Worm (Caenorhabditis elegans) whole organism, L2 larva: ENCODE measurements around the gene Y56A3A.6.

ENCODE experiments used
- C34F6.9 ChIP-seq: fragments of 150-350 bp; optimal IDR thresholded peaks from 2 replicates; lab custom pipeline; 2014; ENCODE audit warnings: missing biosample characterization, missing genetic modification characterization
- F13H6.1 ChIP-seq: sonication (generic microtip); optimal IDR thresholded peaks from 2 replicates; lab custom pipeline; 2016; ENCODE audit warnings: missing genetic modification characterization, missing compliant biosample characterization
- R02D3.7 ChIP-seq: fragments of 150-350 bp; optimal IDR thresholded peaks from 2 replicates; lab custom pipeline; 2014; ENCODE audit warnings: missing biosample characterization, missing genetic modification characterization
- Y55F3AM.14 ChIP-seq: fragments of 200-800 bp; sonication (Bioruptor generic); optimal IDR thresholded peaks from 2 replicates; lab custom pipeline; 2018; ENCODE audit warnings: mild to moderate bottlenecking, missing genetic modification characterization, missing compliant biosample characterization
- alr-1 ChIP-seq: fragments of 150-350 bp; optimal IDR thresholded peaks from 2 replicates; lab custom pipeline; 2014; ENCODE audit warnings: missing biosample characterization, missing genetic modification characterization
- ama-1 ChIP-seq: fragments of 150-350 bp; optimal IDR thresholded peaks from 2 replicates; lab custom pipeline; 2018; ENCODE audit warnings: inconsistent platforms
- blmp-1 ChIP-seq: sonication (generic microtip); optimal IDR thresholded peaks from 2 replicates; lab custom pipeline; 2017; ENCODE audit warnings: missing genetic modification characterization, mild to moderate bottlenecking, missing compliant biosample characterization, antibody characterized with exemption, moderate library complexity; ENCODE audit not compliant: insufficient read depth
- crh-2 ChIP-seq: sonication (generic microtip); optimal IDR thresholded peaks from 2 replicates; lab custom pipeline; 2017; ENCODE audit warnings: missing biosample characterization, missing genetic modification characterization
- egl-27 ChIP-seq: sonication (generic microtip); optimal IDR thresholded peaks from 3 replicates; lab custom pipeline; 2017; ENCODE audit warnings: missing biosample characterization, missing genetic modification reagents, missing genetic modification characterization
- elt-1 ChIP-seq: fragments of 150-350 bp; optimal IDR thresholded peaks from 2 replicates; lab custom pipeline; 2014; ENCODE audit warnings: missing biosample characterization, missing genetic modification characterization
- elt-3 ChIP-seq: sonication (generic microtip); optimal IDR thresholded peaks from 2 replicates; lab custom pipeline; 2017; ENCODE audit warnings: missing biosample characterization, missing genetic modification characterization
- fos-1 ChIP-seq: fragments of 150-350 bp; optimal IDR thresholded peaks from 2 replicates; lab custom pipeline; 2014; ENCODE audit warnings: missing biosample characterization, missing genetic modification characterization
- gmeb-1 ChIP-seq: fragments of 150-350 bp; optimal IDR thresholded peaks from 2 replicates; lab custom pipeline; 2014; ENCODE audit warnings: missing biosample characterization, missing genetic modification characterization
- lin-11 ChIP-seq: fragments of 150-350 bp; sonication (generic microtip); optimal IDR thresholded peaks from 2 replicates; lab custom pipeline; 2014; ENCODE audit warnings: missing biosample characterization, missing genetic modification characterization, inconsistent platforms, mixed read lengths
- lin-13 ChIP-seq: fragments of 150-350 bp; optimal IDR thresholded peaks from 2 replicates; lab custom pipeline; 2014; ENCODE audit warnings: missing biosample characterization, missing genetic modification reagents, missing genetic modification characterization
- lsy-2 ChIP-seq, 2 experiments: fragments of 150-350 bp in 1 of 2; sonication (generic microtip) in 1 of 2; optimal IDR thresholded peaks; 2 replicates each; lab custom pipeline; 2014 to 2017; ENCODE audit warnings: missing biosample characterization in 2 of 2, missing genetic modification characterization in 2 of 2
- mab-5 ChIP-seq: fragments of 150-350 bp; optimal IDR thresholded peaks from 2 replicates; lab custom pipeline; 2014; ENCODE audit warnings: missing biosample characterization, missing genetic modification characterization
- mbf-1 ChIP-seq: sonication (generic microtip); optimal IDR thresholded peaks from 2 replicates; lab custom pipeline; 2017; ENCODE audit warnings: missing biosample characterization, missing genetic modification characterization
- nhr-10 ChIP-seq: sonication (generic microtip); optimal IDR thresholded peaks from 2 replicates; lab custom pipeline; 2017; ENCODE audit warnings: missing biosample characterization, missing genetic modification characterization
- nhr-129 ChIP-seq: fragments of 150-350 bp; optimal IDR thresholded peaks from 2 replicates; lab custom pipeline; 2014; ENCODE audit warnings: missing biosample characterization, missing genetic modification characterization
- nhr-21 ChIP-seq: fragments of 150-350 bp; optimal IDR thresholded peaks from 2 replicates; lab custom pipeline; 2014; ENCODE audit warnings: missing biosample characterization, missing genetic modification characterization
- nhr-237 ChIP-seq: fragments of 150-350 bp; optimal IDR thresholded peaks from 2 replicates; lab custom pipeline; 2014; ENCODE audit warnings: missing biosample characterization, missing genetic modification characterization
- nhr-25 ChIP-seq: fragments of 150-350 bp; sonication (generic microtip); optimal IDR thresholded peaks from 3 replicates; lab custom pipeline; 2014; ENCODE audit warnings: missing biosample characterization, missing genetic modification characterization
- peb-1 ChIP-seq: fragments of 150-350 bp; optimal IDR thresholded peaks from 2 replicates; lab custom pipeline; 2014; ENCODE audit warnings: missing biosample characterization, missing genetic modification characterization
- sem-4 ChIP-seq: fragments of 150-350 bp; optimal IDR thresholded peaks from 2 replicates; lab custom pipeline; 2014; ENCODE audit warnings: missing biosample characterization, missing genetic modification reagents, missing genetic modification characterization
- skn-1 ChIP-seq: sonication (generic microtip); optimal IDR thresholded peaks from 2 replicates; lab custom pipeline; 2017; ENCODE audit warnings: missing biosample characterization, missing genetic modification characterization
- sma-3 ChIP-seq: sonication (generic microtip); optimal IDR thresholded peaks from 2 replicates; lab custom pipeline; 2016; ENCODE audit warnings: missing genetic modification reagents, missing genetic modification characterization, missing compliant biosample characterization
- sma-9 ChIP-seq, 2 experiments: fragments of 150-350 bp in 1 of 2; sonication (generic microtip) in 1 of 2; optimal IDR thresholded peaks; 2 replicates each; lab custom pipeline; 2014 to 2016; ENCODE audit warnings: missing genetic modification characterization in 2 of 2, mild to moderate bottlenecking in 1 of 2, missing biosample characterization in 1 of 2, missing compliant biosample characterization in 1 of 2, missing genetic modification reagents in 1 of 2, moderate library complexity in 1 of 2
- unc-39 ChIP-seq: fragments of 150-350 bp; optimal IDR thresholded peaks from 2 replicates; lab custom pipeline; 2014; ENCODE audit warnings: missing biosample characterization, missing genetic modification characterization
- unc-55 ChIP-seq: fragments of 150-350 bp; sonication (generic microtip); optimal IDR thresholded peaks from 3 replicates; lab custom pipeline; 2014; ENCODE audit warnings: missing biosample characterization, missing genetic modification reagents, missing genetic modification characterization
- zag-1 ChIP-seq: fragments of 150-350 bp; optimal IDR thresholded peaks from 2 replicates; lab custom pipeline; 2014; ENCODE audit warnings: missing biosample characterization, missing genetic modification characterization

Gene Y56A3A.6

ce11 chrIII:11836054-11836453, 42.5 kb downstream of the Y56A3A.6 start (continued):
- TF ChIP-seq nhr-237, result no peak
- no peak for TF ChIP-seq mbf-1 (tag; lab: Kevin White, UChicago)

- TF ChIP-seq crh-2 (tag; lab: Kevin White, UChicago) (peak; percentile 32), sma-9 (GFP tag; optimal IDR thresholded peaks at IDR 0.05; lab: Kevin White, UChicago) (peak; percentile 10), sma-9 (tag; optimal IDR thresholded peaks at IDR 0.05; lab: Kevin White, UChicago) (no peak), fos-1 (tag; lab: Kevin White, UChicago) (peak; percentile 48), elt-3 (no peak), unc-55 (peak; percentile 8), nhr-25 (tag; lab: Kevin White, UChicago) (peak; percentile 11), mbf-1 (tag; lab: Kevin White, UChicago) (no peak), skn-1 (peak; percentile 66), nhr-129 (tag; lab: Kevin White, UChicago) (peak; percentile 28), Y55F3AM.14 (no peak), lsy-2 (tag; optimal IDR thresholded peaks at IDR 0.05; lab: Kevin White, UChicago) (peak in 1 of 2 experiments; percentile 38), blmp-1 (peak; percentile 18)
These were observed 43.8 kb downstream of the Y56A3A.6 start for ce11 chrIII:11834783-11835182.

ce11 chrIII:11834168-11834567, 44.4 kb downstream of the Y56A3A.6 start:
- peak; percentile 12 for TF ChIP-seq sma-9 (GFP tag; optimal IDR thresholded peaks at IDR 0.05; lab: Kevin White, UChicago)
- no peak for TF ChIP-seq sma-9 (tag; optimal IDR thresholded peaks at IDR 0.05; lab: Kevin White, UChicago)
- TF ChIP-seq nhr-129 (tag; lab: Kevin White, UChicago), result peak; percentile 19
- TF ChIP-seq C34F6.9 (tag; lab: Kevin White, UChicago), result peak; percentile 9
- peak; percentile 44 for TF ChIP-seq sem-4 (tag; lab: Kevin White, UChicago)
- no peak for TF ChIP-seq egl-27
- peak; percentile 52 for TF ChIP-seq F13H6.1 (tag; lab: Kevin White, UChicago)
- no peak for TF ChIP-seq sma-3 (GFP tag; lab: Kevin White, UChicago)
- TF ChIP-seq, all 48 proteins: peak for 5

ce11 chrIII:11833449-11833848, 45.2 kb downstream of the Y56A3A.6 start:
- TF ChIP-seq blmp-1 (no peak), lin-13 (GFP tag; lab: Kevin White, UChicago) (no peak), mbf-1 (tag; lab: Kevin White, UChicago) (no peak), mab-5 (tag; lab: Kevin White, UChicago) (no peak), egl-27 (no peak), ama-1 (lab: Kevin White, UChicago) (no peak), nhr-25 (tag; lab: Kevin White, UChicago) (no peak), alr-1 (tag; lab: Kevin White, UChicago) (no peak), skn-1 (no peak), lsy-2 (tag; optimal IDR thresholded peaks at IDR 0.05; lab: Kevin White, UChicago) (no peak), lin-11 (tag; lab: Kevin White, UChicago) (no peak), F13H6.1 (tag; lab: Kevin White, UChicago) (no peak), elt-3 (no peak), unc-55 (no peak), gmeb-1 (no peak), peb-1 (tag; lab: Kevin White, UChicago) (no peak)

ce11 chrIII:11830522-11831489, 47.8 kb downstream of the Y56A3A.6 start:
- TF ChIP-seq nhr-25 (tag; lab: Kevin White, UChicago) (no peak), lsy-2 (tag; optimal IDR thresholded peaks at IDR 0.05; lab: Kevin White, UChicago) (peak in 1 of 2 experiments; percentile 3)

ce11 chrIII:11829585-11830195, 48.9 kb downstream of the Y56A3A.6 start:
- no peak for TF ChIP-seq fos-1 (tag; lab: Kevin White, UChicago)
- no peak for TF ChIP-seq C34F6.9 (tag; lab: Kevin White, UChicago)
- no peak for TF ChIP-seq crh-2 (tag; lab: Kevin White, UChicago)
- no peak for TF ChIP-seq R02D3.7
- TF ChIP-seq elt-3, result no peak
- no peak for TF ChIP-seq nhr-10 (tag; lab: Kevin White, UChicago)
- no peak for TF ChIP-seq lin-11 (tag; lab: Kevin White, UChicago)
- no peak for TF ChIP-seq unc-39 (tag; lab: Kevin White, UChicago)
- no peak for TF ChIP-seq zag-1 (tag; lab: Kevin White, UChicago)
- TF ChIP-seq alr-1 (tag; lab: Kevin White, UChicago), result no peak
- no peak for TF ChIP-seq elt-1 (tag; lab: Kevin White, UChicago)
- no peak for TF ChIP-seq nhr-21 (tag; lab: Kevin White, UChicago)
- TF ChIP-seq skn-1, result no peak
- TF ChIP-seq mbf-1 (tag; lab: Kevin White, UChicago), result no peak
